Fruit fly (Drosophila melanogaster) whole organism, pupa: ENCODE measurements around the gene CG8135.

Experiments used
- CG10348 ChIP-seq: fragments of 200-800 bp; sonication (Bioruptor generic); IDR thresholded peaks from 2 replicates; pipeline ENCODE4 v1.3.6; 2022; ENCODE audit warnings: missing biosample characterization, missing genetic modification characterization
- CG12605 ChIP-seq: fragments of 200-800 bp; sonication (Bioruptor generic); IDR thresholded peaks from 2 replicates; pipeline ENCODE4 v1.3.6; 2022; ENCODE audit warnings: missing biosample characterization, missing genetic modification characterization
- CG13204 ChIP-seq: fragments of 200-800 bp; sonication (Bioruptor generic); optimal IDR thresholded peaks from 2 replicates; lab custom pipeline; 2018; ENCODE audit warnings: missing biosample characterization, mild to moderate bottlenecking, missing genetic modification characterization, moderate library complexity
- CG14655 ChIP-seq: fragments of 200-800 bp; sonication (Bioruptor generic); optimal IDR thresholded peaks from 3 replicates; lab custom pipeline; 2017; ENCODE audit warnings: mild to moderate bottlenecking, missing biosample characterization, missing genetic modification reagents, missing genetic modification characterization
- CG15710 ChIP-seq: fragments of 200-800 bp; sonication (Bioruptor generic); optimal IDR thresholded peaks from 2 replicates; lab custom pipeline; 2018; ENCODE audit warnings: missing biosample characterization, mild to moderate bottlenecking, missing genetic modification characterization, moderate library complexity
- CG17806 ChIP-seq: fragments of 200-800 bp; sonication (Bioruptor generic); optimal IDR thresholded peaks from 2 replicates; lab custom pipeline; 2018; ENCODE audit warnings: missing biosample characterization, mild to moderate bottlenecking, missing genetic modification characterization, moderate library complexity
- CG32121 ChIP-seq: fragments of 200-800 bp; sonication (Bioruptor generic); IDR thresholded peaks from 2 replicates; pipeline ENCODE4 v1.3.6; 2022; ENCODE audit warnings: missing biosample characterization, missing genetic modification characterization
- CG34367 ChIP-seq: fragments of 200-800 bp; sonication (Bioruptor generic); optimal IDR thresholded peaks from 2 replicates; lab custom pipeline; 2018; ENCODE audit warnings: missing biosample characterization, mild to moderate bottlenecking, missing genetic modification characterization
- CG4496 ChIP-seq: fragments of 200-800 bp; sonication (Bioruptor generic); IDR thresholded peaks from 3 replicates; pipeline ENCODE4 v1.3.6; 2022; ENCODE audit warnings: missing biosample characterization, missing genetic modification characterization
- CG8159 ChIP-seq: fragments of 200-800 bp; sonication (Bioruptor generic); optimal IDR thresholded peaks from 3 replicates; lab custom pipeline; 2018; ENCODE audit warnings: missing biosample characterization, mild to moderate bottlenecking, missing genetic modification characterization, moderate library complexity
- CG8301 ChIP-seq: fragments of 200-800 bp; sonication (Bioruptor generic); optimal IDR thresholded peaks from 2 replicates; lab custom pipeline; 2018; ENCODE audit warnings: missing biosample characterization, mild to moderate bottlenecking, missing genetic modification characterization
- CG9948 ChIP-seq: fragments of 200-800 bp; sonication (Bioruptor generic); optimal IDR thresholded peaks from 2 replicates; lab custom pipeline; 2018; ENCODE audit warnings: missing biosample characterization, mild to moderate bottlenecking, missing genetic modification characterization, moderate library complexity
- D1 ChIP-seq: fragments of 200-800 bp; sonication (Bioruptor generic); optimal IDR thresholded peaks from 2 replicates; lab custom pipeline; 2018; ENCODE audit warnings: missing biosample characterization, mild to moderate bottlenecking, missing genetic modification characterization, moderate library complexity
- EcR ChIP-seq: fragments of 200-800 bp; sonication (Bioruptor generic); optimal IDR thresholded peaks from 3 replicates; lab custom pipeline; 2019; ENCODE audit warnings: missing biosample characterization, missing genetic modification characterization, mild to moderate bottlenecking, moderate library complexity, missing genetic modification reagents
- Ets98B ChIP-seq: fragments of 200-800 bp; sonication (Bioruptor generic); IDR thresholded peaks from 2 replicates; pipeline ENCODE4 v1.3.6; 2022; ENCODE audit warnings: missing biosample characterization, missing genetic modification characterization
- Pif1A ChIP-seq: fragments of 200-800 bp; sonication (Bioruptor generic); optimal IDR thresholded peaks from 3 replicates; lab custom pipeline; 2016; ENCODE audit warnings: missing biosample characterization, missing genetic modification characterization
- Pif1B ChIP-seq: fragments of 200-800 bp; sonication (Bioruptor generic); optimal IDR thresholded peaks from 3 replicates; lab custom pipeline; 2016; ENCODE audit warnings: missing biosample characterization, missing genetic modification characterization
- Snoo ChIP-seq: fragments of 200-800 bp; sonication (Bioruptor generic); optimal IDR thresholded peaks from 3 replicates; lab custom pipeline; 2017; ENCODE audit warnings: missing biosample characterization, mild to moderate bottlenecking, missing genetic modification characterization, inconsistent platforms
- fd96Ca ChIP-seq: fragments of 200-800 bp; sonication (Bioruptor generic); IDR thresholded peaks from 3 replicates; pipeline ENCODE4 v1.3.6; 2022; ENCODE audit warnings: missing biosample characterization, missing genetic modification characterization
- gl ChIP-seq: fragments of 200-800 bp; sonication (Bioruptor generic); optimal IDR thresholded peaks from 2 replicates; lab custom pipeline; 2018; ENCODE audit warnings: missing biosample characterization, mild to moderate bottlenecking, missing genetic modification characterization
- rn ChIP-seq: fragments of 200-800 bp; sonication (Bioruptor generic); IDR thresholded peaks from 2 replicates; pipeline ENCODE4 v1.3.6; 2022; ENCODE audit warnings: missing biosample characterization, missing genetic modification characterization

Gene CG8135

DNA sequence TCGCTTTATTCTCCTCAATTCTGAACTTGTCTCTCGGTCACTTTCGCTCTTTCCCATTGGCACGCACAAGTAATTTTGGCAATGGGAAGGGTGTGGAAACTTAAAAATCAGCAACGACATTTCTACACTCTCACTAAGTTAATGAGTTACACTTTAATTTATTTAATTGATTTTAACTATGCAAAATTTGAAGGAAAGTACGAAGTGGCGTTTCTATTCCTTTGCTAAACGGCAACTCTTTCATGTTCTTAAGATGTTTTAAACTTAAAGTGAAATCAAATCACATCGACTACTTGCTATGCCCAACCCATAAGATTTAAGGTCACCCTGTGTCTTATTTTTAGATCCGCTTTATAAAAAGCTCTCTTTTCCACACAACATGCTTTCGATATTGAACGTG lies 33.8 kb upstream of the CG8135 start:
- TF ChIP-seq gl (no peak), CG8301 (peak; percentile 33), CG15710 (tag; lab: Kevin White, UChicago) (no peak), Pif1B (GFP tag; lab: Kevin White, UChicago) (no peak), fd96Ca (no peak), Ets98B (peak; percentile 63; the same call in 1 of the 2 replicates), CG32121 (GFP tag; lab: Robert Waterston, UW) (peak; percentile 65; the same call in 1 of the 2 replicates), Pif1A (GFP tag; lab: Kevin White, UChicago) (peak; percentile 24), CG14655 (GFP tag; lab: Kevin White, UChicago) (no peak)

DNA sequence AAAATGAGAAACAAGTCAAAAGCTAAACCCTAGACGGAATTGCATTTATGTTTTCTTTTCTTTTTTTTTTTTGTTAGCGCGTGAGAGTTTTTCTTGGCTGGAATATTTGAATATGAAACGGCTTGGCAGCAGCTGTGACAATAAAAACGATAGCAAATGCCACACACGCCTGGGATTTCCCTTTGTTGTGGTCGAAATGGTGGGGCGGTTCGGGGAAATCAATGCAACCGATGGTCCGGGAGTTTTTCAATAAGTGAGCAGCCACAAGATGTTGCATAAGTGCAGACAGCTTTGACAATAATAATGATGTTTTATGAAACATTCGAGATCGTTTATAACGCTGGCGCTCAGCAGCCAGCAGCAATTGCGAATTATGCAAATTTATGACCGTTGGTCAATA lies 27.4 kb upstream of the CG8135 start:
- TF ChIP-seq Pif1A (GFP tag; lab: Kevin White, UChicago) (no peak), CG9948 (tag; lab: Kevin White, UChicago) (no peak), CG10348 (no peak), CG14655 (GFP tag; lab: Kevin White, UChicago) (no peak), CG12605 (GFP tag; lab: Robert Waterston, UW) (no peak), fd96Ca (no peak), CG34367 (tag; lab: Kevin White, UChicago) (no peak), gl (no peak), Pif1B (GFP tag; lab: Kevin White, UChicago) (no peak), EcR (GFP tag; lab: Kevin White, UChicago) (no peak), CG17806 (tag; lab: Kevin White, UChicago) (no peak), Ets98B (no peak), Snoo (no peak), CG13204 (GFP tag; lab: Kevin White, UChicago) (no peak), CG8301 (no peak), D1 (tag; lab: Kevin White, UChicago) (no peak), rn (GFP tag; lab: Robert Waterston, UW) (no peak), CG8159 (no peak)

DNA sequence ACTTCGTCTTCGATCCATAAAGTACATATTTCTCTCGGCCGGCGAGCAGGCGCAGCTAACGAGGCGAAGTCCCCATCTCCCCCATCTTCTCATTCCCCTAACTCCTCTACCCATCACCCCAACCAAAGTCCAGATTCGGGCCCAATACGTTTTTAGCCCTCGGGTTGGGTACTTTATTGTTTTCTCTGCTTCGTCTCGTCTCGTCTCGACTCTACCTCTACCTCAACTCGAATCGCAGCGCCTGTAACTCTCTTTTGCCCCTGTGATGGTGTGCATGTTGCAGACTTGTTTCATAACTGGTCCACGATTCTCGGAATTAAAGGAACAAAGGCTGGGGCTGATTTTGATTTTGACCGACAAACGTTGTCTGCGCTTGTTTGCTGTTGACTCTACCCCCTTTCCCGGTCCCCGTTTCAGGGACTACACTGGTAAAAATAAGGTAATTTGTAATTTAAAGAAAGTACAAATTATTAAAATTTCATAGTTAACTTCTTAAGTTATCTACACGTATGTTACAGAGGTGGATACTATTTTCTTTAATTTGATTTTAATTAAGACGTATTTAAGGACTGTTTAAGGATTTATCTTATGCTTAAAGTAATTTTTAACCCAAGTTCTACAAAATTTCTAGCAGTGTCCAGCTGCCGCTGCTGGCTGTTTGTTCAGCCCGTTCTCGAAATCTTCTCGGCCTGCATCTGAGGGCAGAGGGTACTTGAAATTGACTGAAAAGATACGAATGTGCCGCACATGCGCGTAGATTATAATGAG lies 25.4 kb upstream of the CG8135 start:
- peak; percentile 37 for TF ChIP-seq rn (GFP tag; lab: Robert Waterston, UW)
- peak; percentile 79 for TF ChIP-seq CG34367 (tag; lab: Kevin White, UChicago)
- TF ChIP-seq Pif1B (GFP tag; lab: Kevin White, UChicago): peak; percentile 88
- TF ChIP-seq EcR (GFP tag; lab: Kevin White, UChicago): peak; percentile 74
- TF ChIP-seq D1 (tag; lab: Kevin White, UChicago): peak; percentile 78
- TF ChIP-seq CG8301: peak; percentile 81
- peak; percentile 86 for TF ChIP-seq CG15710 (tag; lab: Kevin White, UChicago)
- TF ChIP-seq Pif1A (GFP tag; lab: Kevin White, UChicago): peak; percentile 88
- peak; percentile 54; the same call in 1 of the 2 replicates for TF ChIP-seq CG32121 (GFP tag; lab: Robert Waterston, UW)
- peak; percentile 56 for TF ChIP-seq CG13204 (GFP tag; lab: Kevin White, UChicago)
- no peak for TF ChIP-seq CG12605 (GFP tag; lab: Robert Waterston, UW)
- TF ChIP-seq gl: peak; percentile 46
- TF ChIP-seq fd96Ca: peak; percentile 59; the same call in 1 of the 3 replicates
- no peak for TF ChIP-seq Ets98B
- TF ChIP-seq CG4496 (GFP tag; lab: Robert Waterston, UW): peak; percentile 54; the same call in 2 of the 3 replicates
- TF ChIP-seq CG10348: no peak
- peak; percentile 86 for TF ChIP-seq Snoo
- TF ChIP-seq CG8159: peak; percentile 96
- TF ChIP-seq CG17806 (tag; lab: Kevin White, UChicago): peak; percentile 86
- TF ChIP-seq CG14655 (GFP tag; lab: Kevin White, UChicago): peak; percentile 77
- TF ChIP-seq CG9948 (tag; lab: Kevin White, UChicago): peak; percentile 89

DNA sequence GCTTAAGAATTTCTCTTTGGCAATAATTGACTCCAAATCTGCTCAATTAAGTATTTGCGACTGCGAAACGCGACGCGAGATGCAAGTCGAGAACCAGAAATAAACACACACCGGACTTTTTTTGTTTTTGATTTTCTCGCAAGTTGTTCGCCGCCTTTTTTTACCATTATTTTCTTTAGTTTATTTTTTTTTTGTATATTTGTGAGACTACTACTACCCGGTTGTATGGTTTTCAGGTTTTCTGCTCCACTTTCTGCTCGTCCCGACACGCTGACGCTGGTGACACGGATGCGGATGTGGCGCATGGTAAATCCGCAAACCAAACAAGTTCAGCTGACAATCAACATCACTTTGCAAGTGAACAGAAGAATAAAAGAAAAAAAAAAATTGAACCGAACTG lies 23.2 kb upstream of the CG8135 start:
- TF ChIP-seq Snoo: no peak
- TF ChIP-seq CG32121 (GFP tag; lab: Robert Waterston, UW): no peak
- no peak for TF ChIP-seq rn (GFP tag; lab: Robert Waterston, UW)
- peak; percentile 27; the same call in 1 of the 2 replicates for TF ChIP-seq CG12605 (GFP tag; lab: Robert Waterston, UW)
- TF ChIP-seq D1 (tag; lab: Kevin White, UChicago): no peak
- TF ChIP-seq CG8159: peak; percentile 34
- TF ChIP-seq CG17806 (tag; lab: Kevin White, UChicago): no peak
- TF ChIP-seq Ets98B: no peak; the same call in 1 of the 2 replicates
- TF ChIP-seq gl: peak; percentile 44
- peak; percentile 8 for TF ChIP-seq Pif1B (GFP tag; lab: Kevin White, UChicago)
- TF ChIP-seq CG8301: no peak
- TF ChIP-seq CG15710 (tag; lab: Kevin White, UChicago): peak; percentile 35
- peak; percentile 62 for TF ChIP-seq CG13204 (GFP tag; lab: Kevin White, UChicago)
- TF ChIP-seq CG34367 (tag; lab: Kevin White, UChicago): peak; percentile 4
- TF ChIP-seq CG9948 (tag; lab: Kevin White, UChicago): no peak
- TF ChIP-seq CG10348: no peak
- TF ChIP-seq CG4496 (GFP tag; lab: Robert Waterston, UW): peak; percentile 63; the same call in 2 of the 3 replicates
- TF ChIP-seq CG14655 (GFP tag; lab: Kevin White, UChicago): no peak
- TF ChIP-seq fd96Ca: 0 out of 3 replicates have a peak, but pooled peaks have one; percentile 31
- no peak for TF ChIP-seq Pif1A (GFP tag; lab: Kevin White, UChicago)
- TF ChIP-seq EcR (GFP tag; lab: Kevin White, UChicago): peak; percentile 43

DNA sequence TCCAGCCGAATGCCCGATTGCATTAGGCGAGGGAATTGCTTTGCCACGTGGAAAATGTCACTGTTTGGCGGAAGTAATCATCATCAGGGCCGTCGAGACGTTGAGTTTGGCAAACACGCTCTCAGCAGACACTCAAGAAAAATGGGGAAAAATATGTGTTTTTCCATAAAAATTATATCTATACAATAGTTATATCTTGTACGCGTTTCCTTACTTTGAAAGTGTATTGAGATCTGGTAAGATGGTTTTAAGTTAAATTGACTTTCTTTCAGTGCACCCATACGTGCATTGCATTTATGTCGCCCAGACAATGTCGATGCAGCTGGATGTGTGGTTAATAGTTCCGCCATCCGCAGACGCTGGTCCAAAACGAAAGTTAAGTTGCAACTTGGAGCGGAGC lies 18.2 kb upstream of the CG8135 start:
- TF ChIP-seq Ets98B (peak; percentile 57), Snoo (no peak), CG8301 (peak; percentile 14), CG14655 (GFP tag; lab: Kevin White, UChicago) (no peak), CG13204 (GFP tag; lab: Kevin White, UChicago) (no peak), fd96Ca (no peak), CG17806 (tag; lab: Kevin White, UChicago) (no peak), CG10348 (no peak), CG32121 (GFP tag; lab: Robert Waterston, UW) (peak; percentile 23; the same call in 1 of the 2 replicates), CG15710 (tag; lab: Kevin White, UChicago) (no peak), CG8159 (no peak), Pif1A (GFP tag; lab: Kevin White, UChicago) (no peak), CG4496 (GFP tag; lab: Robert Waterston, UW) (peak; percentile 65), CG12605 (GFP tag; lab: Robert Waterston, UW) (0 out of 2 replicates have a peak, but pooled peaks have one; percentile 32), D1 (tag; lab: Kevin White, UChicago) (no peak), CG34367 (tag; lab: Kevin White, UChicago) (no peak), Pif1B (GFP tag; lab: Kevin White, UChicago) (no peak), CG9948 (tag; lab: Kevin White, UChicago) (no peak), rn (GFP tag; lab: Robert Waterston, UW) (no peak), gl (no peak), EcR (GFP tag; lab: Kevin White, UChicago) (no peak)
- TF ChIP-seq, all 21 proteins: peak for 5
